Fruit fly (Drosophila melanogaster) whole organism, wandering third instar larva: ENCODE results near the gene y.

Source experiments
- CrebA ChIP-seq: fragments of 200-800 bp; sonication (Bioruptor generic); optimal IDR thresholded peaks from 2 replicates; lab custom pipeline; 2016; ENCODE audit warnings: missing biosample characterization, mild to moderate bottlenecking, missing genetic modification characterization, borderline replicate concordance
- Dfd ChIP-seq: fragments of >200 bp; optimal IDR thresholded peaks from 2 replicates; lab custom pipeline; 2017; ENCODE audit warnings: missing biosample characterization, missing genetic modification characterization
- GATAd ChIP-seq: sonication (Bioruptor generic); optimal IDR thresholded peaks from 2 replicates; lab custom pipeline; 2016; ENCODE audit warnings: missing biosample characterization, missing genetic modification characterization
- Hnf4 ChIP-seq: fragments of 200-800 bp; sonication (Bioruptor generic); optimal IDR thresholded peaks from 2 replicates; lab custom pipeline; 2016; ENCODE audit warnings: missing biosample characterization, mild to moderate bottlenecking, missing genetic modification characterization
- Hr78 ChIP-seq: fragments of >200 bp; optimal IDR thresholded peaks from 2 replicates; lab custom pipeline; 2017; ENCODE audit warnings: missing biosample characterization, missing genetic modification characterization
- Hr83 ChIP-seq: fragments of 200-300 bp; sonication (Bioruptor generic); optimal IDR thresholded peaks from 2 replicates; lab custom pipeline; 2016; ENCODE audit warnings: missing biosample characterization, mild to moderate bottlenecking, missing genetic modification characterization, moderate library complexity; ENCODE audit not compliant: poor library complexity, severe bottlenecking
- Mio ChIP-seq: sonication (Bioruptor generic); optimal IDR thresholded peaks from 2 replicates; lab custom pipeline; 2016; ENCODE audit warnings: missing biosample characterization, missing genetic modification characterization
- Myc ChIP-seq: fragments of >200 bp; optimal IDR thresholded peaks from 2 replicates; lab custom pipeline; 2017
- N ChIP-seq: fragments of >200 bp; optimal IDR thresholded peaks from 2 replicates; lab custom pipeline; 2018; ENCODE audit warnings: missing biosample characterization, missing external identifiers, missing genetic modification characterization
- Sp1 ChIP-seq: fragments of 200-800 bp; sonication (Bioruptor generic); optimal IDR thresholded peaks from 3 replicates; lab custom pipeline; 2019; ENCODE audit warnings: missing biosample characterization, mild to moderate bottlenecking, missing genetic modification characterization, moderate library complexity
- brk ChIP-seq: fragments of 200-800 bp; sonication (Bioruptor generic); optimal IDR thresholded peaks from 2 replicates; lab custom pipeline; 2016; ENCODE audit warnings: missing biosample characterization, mild to moderate bottlenecking, missing genetic modification characterization
- dl ChIP-seq, 2 experiments: fragments of 175-275, 200-275 bp in 1 of 2; fragments of 200-275 bp in 1 of 2; sonication (Bioruptor generic); optimal IDR thresholded peaks; lab custom pipeline; 2018; ENCODE audit warnings: mild to moderate bottlenecking in 2 of 2, missing biosample characterization in 2 of 2, missing genetic modification characterization in 2 of 2, moderate library complexity in 2 of 2; ENCODE audit not compliant: partially characterized antibody in 2 of 2, insufficient read depth in 1 of 2
- dmrt93B ChIP-seq: fragments of 200-800 bp; sonication (Bioruptor generic); optimal IDR thresholded peaks from 2 replicates; lab custom pipeline; 2018; ENCODE audit warnings: missing biosample characterization, mild to moderate bottlenecking, missing genetic modification characterization
- h ChIP-seq: fragments of 200-800 bp; sonication (Bioruptor generic); optimal IDR thresholded peaks from 3 replicates; lab custom pipeline; 2016; ENCODE audit warnings: missing biosample characterization, mild to moderate bottlenecking, missing genetic modification characterization
- lola ChIP-seq: fragments of >200 bp; optimal IDR thresholded peaks from 2 replicates; lab custom pipeline; 2017; ENCODE audit warnings: missing biosample characterization, missing genetic modification characterization
- pan ChIP-seq: fragments of >200 bp; optimal IDR thresholded peaks from 2 replicates; lab custom pipeline; 2017
- sage ChIP-seq: fragments of 200-800 bp; sonication (Bioruptor generic); optimal IDR thresholded peaks from 2 replicates; lab custom pipeline; 2016; ENCODE audit warnings: missing biosample characterization, mild to moderate bottlenecking, missing genetic modification characterization
- tai ChIP-seq: sonication (Bioruptor generic); optimal IDR thresholded peaks from 2 replicates; lab custom pipeline; 2016; ENCODE audit warnings: missing biosample characterization, missing genetic modification characterization

Gene y

dm6 chrX:406306-406705 lies 50.0 kb downstream of the y start (continued):
- TF ChIP-seq brk (GFP tag; lab: Kevin White, UChicago) (no peak), CrebA (no peak), Sp1 (GFP tag; lab: Kevin White, UChicago) (peak; percentile 24), pan (lab: Kevin White, UChicago) (no peak), Dfd (GFP tag; lab: Kevin White, UChicago) (no peak), Hnf4 (GFP tag; lab: Kevin White, UChicago) (no peak), tai (no peak), Mio (no peak)
- TF ChIP-seq, all 38 proteins: peak for 12

DNA sequence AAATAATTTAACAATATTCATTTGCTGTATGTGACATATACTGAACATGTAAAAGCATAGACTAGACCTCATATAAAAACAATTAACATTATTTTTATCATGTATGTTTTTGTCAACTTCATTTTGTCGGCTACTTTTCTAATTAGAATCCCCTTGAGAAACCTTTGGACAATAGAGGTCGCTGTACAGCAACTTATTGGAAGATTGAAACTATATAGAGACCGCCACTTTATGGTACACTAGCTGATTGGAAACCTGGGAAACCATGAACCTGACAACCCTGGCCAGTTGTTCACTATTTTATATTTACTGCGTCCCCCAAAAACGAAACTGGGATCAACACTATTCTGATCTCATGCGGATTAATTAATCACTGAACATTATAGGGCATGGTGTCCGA lies 51.1 kb downstream of the y start:
- TF ChIP-seq dmrt93B (GFP tag; lab: Kevin White, UChicago) (no peak), GATAd (no peak), lola (GFP tag; lab: Kevin White, UChicago) (no peak), N (GFP tag; lab: Kevin White, UChicago) (no peak), dl (GFP tag; optimal IDR thresholded peaks at IDR 0.05; lab: Kevin White, UChicago; ENCODE audit: insufficient read depth in 1 of 2, partially characterized antibody in 2 of 2) (no peak)

DNA sequence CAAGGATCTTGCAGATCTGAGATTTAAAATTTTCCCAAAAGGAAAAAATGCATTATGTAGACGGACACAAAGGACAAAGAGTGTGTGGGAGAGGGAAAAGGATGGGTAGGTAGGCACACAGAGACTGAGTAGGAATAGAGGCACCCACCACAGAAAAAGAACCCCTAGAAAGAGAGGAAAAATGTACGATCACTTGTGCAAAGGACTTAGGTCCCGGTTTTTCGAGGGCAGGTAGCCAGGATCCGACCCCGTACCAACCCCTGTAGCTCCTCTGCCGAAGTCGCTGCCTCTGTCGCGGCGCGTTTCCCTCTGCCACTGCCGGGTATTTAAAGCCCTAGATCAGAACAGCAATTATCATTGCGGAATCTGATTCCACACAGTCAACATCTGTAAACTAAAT lies 53.1 kb downstream of the y start:
- TF ChIP-seq Hr78 (GFP tag; lab: Kevin White, UChicago) (no peak), Myc (no peak), dl (GFP tag; optimal IDR thresholded peaks at IDR 0.05; lab: Kevin White, UChicago; ENCODE audit: insufficient read depth in 1 of 2, partially characterized antibody in 2 of 2) (no peak), sage (no peak), Sp1 (GFP tag; lab: Kevin White, UChicago) (no peak), Hr83 (GFP tag; lab: Kevin White, UChicago) (no peak), h (GFP tag; lab: Kevin White, UChicago) (no peak)
